Fruit fly (Drosophila melanogaster): ENCODE results near the gene CG32563.

CG32563 gene

DNA sequence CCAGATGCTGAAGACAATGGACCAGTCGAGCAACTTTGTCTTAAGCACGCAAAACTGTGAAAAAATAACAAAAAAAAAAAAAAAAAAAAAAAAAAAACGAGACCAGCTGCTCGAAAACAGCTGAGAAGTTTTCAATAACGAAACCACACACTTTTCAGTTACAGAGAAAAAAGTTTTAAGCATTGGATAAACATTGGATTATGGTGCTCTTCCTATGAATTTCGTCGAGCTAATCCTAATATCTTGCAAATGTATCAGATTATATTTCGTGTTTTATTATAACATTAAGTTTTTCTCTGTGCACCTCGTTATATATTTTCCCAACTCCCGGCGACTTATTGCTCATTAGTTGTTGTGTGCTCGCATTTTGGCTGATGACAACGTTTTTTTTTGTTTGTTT, 31.7 kb upstream of the CG32563 start (continued):
- TF ChIP-seq luna (GFP tag; optimal IDR thresholded peaks at IDR 0.05) (no peak), dysf (GFP tag; IDR thresholded peaks at IDR 0.05) (peak; percentile 72), sens (GFP tag) (peak; percentile 83), ase (GFP tag; IDR thresholded peaks at IDR 0.05) (peak; percentile 72), CG7786 (GFP tag; optimal IDR thresholded peaks at IDR 0.05) (peak; percentile 35), zen (tag; optimal IDR thresholded peaks at IDR 0.05) (no peak), gsb (GFP tag; IDR thresholded peaks at IDR 0.05) (peak; percentile 51; the same call in 1 of the 2 replicates), CG17612 (GFP tag; IDR thresholded peaks at IDR 0.05) (no peak), tin (GFP tag; optimal IDR thresholded peaks at IDR 0.05) (peak; percentile 32), CG10366 (GFP tag; IDR thresholded peaks at IDR 0.05) (peak; percentile 64), CG11560 (tag; IDR thresholded peaks at IDR 0.05) (no peak), CG2120 (GFP tag; optimal IDR thresholded peaks at IDR 0.05) (peak; percentile 59), esg (GFP tag; conservative IDR thresholded peaks at IDR 0.05) (peak; percentile 68), Fer1 (GFP tag; optimal IDR thresholded peaks at IDR 0.05) (peak; percentile 71), CG2678 (tag; optimal IDR thresholded peaks at IDR 0.05) (peak; percentile 60), crp (GFP tag; optimal IDR thresholded peaks at IDR 0.05) (peak in 1 of 2 experiments; percentile 37), Rfx (GFP tag; IDR thresholded peaks at IDR 0.05) (peak; percentile 79), CG7271 (tag; optimal IDR thresholded peaks at IDR 0.05) (no peak), B-H1 (GFP tag; IDR thresholded peaks at IDR 0.05) (peak; percentile 30; the same call in 2 of the 3 replicates), fd3F (GFP tag; optimal IDR thresholded peaks at IDR 0.05) (peak; percentile 10), stwl (tag; optimal IDR thresholded peaks at IDR 0.05) (no peak), CG12219 (GFP tag; optimal IDR thresholded peaks at IDR 0.05) (peak; percentile 24), fu2 (GFP tag; optimal IDR thresholded peaks at IDR 0.05) (peak; percentile 2), Dip2 (GFP tag; IDR thresholded peaks at IDR 0.05) (no peak), Oli (tag; optimal IDR thresholded peaks at IDR 0.05) (peak; percentile 45), CG4404 (GFP tag; IDR thresholded peaks at IDR 0.05) (no peak), chif (GFP tag; optimal IDR thresholded peaks at IDR 0.05) (peak in 1 of 2 experiments; percentile 44), CHES-1-like (GFP tag; optimal IDR thresholded peaks at IDR 0.05) (no peak), Doc2 (GFP tag; IDR thresholded peaks at IDR 0.05) (no peak), sisA (GFP tag; IDR thresholded peaks at IDR 0.05) (peak; percentile 68), nerfin-2 (GFP tag; IDR thresholded peaks at IDR 0.05; ENCODE audit: partially characterized antibody) (no peak), Lpt (GFP tag; optimal IDR thresholded peaks at IDR 0.05) (no peak), CG30020 (tag; optimal IDR thresholded peaks at IDR 0.05) (no peak), CG7745 (tag; optimal IDR thresholded peaks at IDR 0.05) (no peak), Ravus (GFP tag; IDR thresholded peaks at IDR 0.05) (no peak), her (GFP tag; optimal IDR thresholded peaks at IDR 0.05) (peak; percentile 27), CG15696 (tag; optimal IDR thresholded peaks at IDR 0.05) (no peak), otp (GFP tag; IDR thresholded peaks at IDR 0.05) (peak; percentile 32; the same call in 1 of the 3 replicates), Sin3A (optimal IDR thresholded peaks at IDR 0.05) (no peak), CG1603 (tag; optimal IDR thresholded peaks at IDR 0.05) (peak; percentile 30), pb (GFP tag; optimal IDR thresholded peaks at IDR 0.05) (peak; percentile 67), CG42726 (GFP tag; IDR thresholded peaks at IDR 0.05; ENCODE audit: partially characterized antibody) (no peak), Mrtf (GFP tag; IDR thresholded peaks at IDR 0.05) (peak; percentile 67; the same call in 2 of the 3 replicates), Nf-YC (tag; optimal IDR thresholded peaks at IDR 0.05) (peak; percentile 53), Ada2b (GFP tag; IDR thresholded peaks at IDR 0.05) (peak; percentile 68), unpg (GFP tag; optimal IDR thresholded peaks at IDR 0.05) (peak; percentile 57), prd (optimal IDR thresholded peaks at IDR 0.05) (no peak), prd (GFP tag; IDR thresholded peaks at IDR 0.05) (peak; percentile 52; the same call in 2 of the 3 replicates), CG30403 (GFP tag; optimal IDR thresholded peaks at IDR 0.05) (peak; percentile 37), az2 (GFP tag; optimal IDR thresholded peaks at IDR 0.05) (peak; percentile 11), Pdp1 (GFP tag; optimal IDR thresholded peaks at IDR 0.05) (peak; percentile 27 to 47), Hr51 (GFP tag; optimal IDR thresholded peaks at IDR 0.05) (peak; percentile 36 to 67)
